Fruit fly (Drosophila melanogaster) whole organism, embryonic: Measurements from ENCODE around the gene CG15382.
A peak's percentile ranks its signal among the peaks of the same experiment; 100 is the strongest.

Experiments used
- CG2875 ChIP-seq: fragments of 200-800 bp; sonication (Bioruptor generic); optimal IDR thresholded peaks from 2 replicates; lab custom pipeline; 2017; ENCODE audit warnings: missing biosample characterization, mild to moderate bottlenecking, missing genetic modification characterization, missing genetic modification reagents
- CG4820 ChIP-seq: fragments of 200-800 bp; sonication (Bioruptor generic); optimal IDR thresholded peaks from 3 replicates; lab custom pipeline; 2016; ENCODE audit warnings: missing biosample characterization, missing genetic modification characterization
- CG8290 ChIP-seq, 3 experiments: fragments of 200-800 bp; sonication (Bioruptor generic); optimal IDR thresholded peaks; 2 replicates each; lab custom pipeline; 2016 to 2019; ENCODE audit warnings: missing biosample characterization in 3 of 3, missing genetic modification characterization in 3 of 3, mild to moderate bottlenecking in 2 of 3, moderate library complexity in 1 of 3
- bowl ChIP-seq: fragments of 200-800 bp; sonication (Bioruptor generic); IDR thresholded peaks from 2 replicates; pipeline ENCODE4 v1.3.6; 2022; ENCODE audit warnings: missing biosample characterization, missing genetic modification characterization
- sens ChIP-seq: fragments of 200-800 bp; sonication (Bioruptor generic); peaks from one replicate; lab custom pipeline; 2016; ENCODE audit warnings: missing biosample characterization, missing genetic modification characterization

CG15382 gene

dm6 chr2L:2202853-2203717 is 47.5 kb downstream of the CG15382 start (continued):
- peak; percentile 53; the same call in 1 of the 2 replicates for TF ChIP-seq bowl (GFP tag; lab: Robert Waterston, UW)
- TF ChIP-seq CG8290 (GFP tag; optimal IDR thresholded peaks at IDR 0.05; lab: Kevin White, UChicago): no peak
- peak in 1 of 2 experiments; percentile 55 for TF ChIP-seq CG8290 (tag; optimal IDR thresholded peaks at IDR 0.05; lab: Kevin White, UChicago)

DNA sequence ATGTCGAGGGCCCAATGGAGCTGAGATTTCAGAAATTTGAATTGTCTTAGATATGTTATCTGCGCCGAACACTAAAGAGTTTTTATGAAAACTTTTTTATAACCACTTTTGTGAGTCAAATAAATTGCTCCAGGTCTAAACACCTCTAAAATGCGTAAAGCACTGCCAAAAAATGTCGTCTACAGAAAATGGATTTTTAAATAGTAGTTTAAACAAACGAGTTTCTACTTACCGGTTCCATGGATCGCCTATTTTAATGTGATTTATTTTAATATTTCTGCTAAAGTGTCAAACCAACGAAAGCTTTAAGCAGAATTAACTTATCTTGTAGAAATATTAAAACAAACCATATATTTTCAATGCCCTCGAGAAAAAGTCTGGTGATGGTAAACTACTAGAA is 50.5 kb downstream of the CG15382 start, which contains the start of gene CG31668:
Gene CG31668 (minus strand): TSS at position 101 of the 400 bp plus-strand sequence.
- TF ChIP-seq sens (GFP tag; lab: Kevin White, UChicago): peak; percentile 62
- no peak for TF ChIP-seq CG2875
- no peak for TF ChIP-seq CG4820
